Fruit fly (Drosophila melanogaster) whole organism, embryonic: ENCODE measurements around the gene stas.

Experiments used
- Awh ChIP-seq: fragments of 200-800 bp; sonication (Bioruptor generic); IDR thresholded peaks from 2 replicates; pipeline ENCODE4, ENCODE4 v1.3.6; 2022; ENCODE audit warnings: missing biosample characterization, missing genetic modification characterization
- CG10366 ChIP-seq: fragments of 200-800 bp; sonication (Bioruptor generic); IDR thresholded peaks from 2 replicates; pipeline ENCODE4 v1.3.6; 2022; ENCODE audit warnings: missing biosample characterization, missing genetic modification characterization
- CG10959 ChIP-seq: fragments of 200-800 bp; sonication (Bioruptor generic); IDR thresholded peaks from 2 replicates; pipeline ENCODE4 v1.3.6; 2022; ENCODE audit warnings: missing biosample characterization, missing genetic modification characterization
- CG13296 ChIP-seq: fragments of 200-800 bp; sonication (Bioruptor generic); optimal IDR thresholded peaks from 3 replicates; lab custom pipeline; 2018; ENCODE audit warnings: missing biosample characterization, mild to moderate bottlenecking, missing genetic modification characterization
- CG14965 ChIP-seq: fragments of 200-800 bp; sonication (Bioruptor generic); optimal IDR thresholded peaks from 2 replicates; lab custom pipeline; 2016; ENCODE audit warnings: missing biosample characterization, missing genetic modification characterization, borderline replicate concordance
- CG15696 ChIP-seq: fragments of 200-800 bp; sonication (Bioruptor generic); optimal IDR thresholded peaks from 2 replicates; lab custom pipeline; 2019; ENCODE audit warnings: missing biosample characterization, mild to moderate bottlenecking, missing genetic modification characterization, moderate library complexity
- CG18764 ChIP-seq: fragments of 200-800 bp; sonication (Bioruptor generic); optimal IDR thresholded peaks from 3 replicates; lab custom pipeline; 2016; ENCODE audit warnings: missing biosample characterization, missing genetic modification characterization
- CG2199 ChIP-seq: fragments of 200-800 bp; sonication (Bioruptor generic); IDR thresholded peaks from 3 replicates; pipeline ENCODE4 v1.3.6; 2022; ENCODE audit warnings: missing biosample characterization, missing genetic modification characterization
- CG4328 ChIP-seq: fragments of 200-800 bp; sonication (Bioruptor generic); optimal IDR thresholded peaks from 3 replicates; lab custom pipeline; 2017; ENCODE audit warnings: missing biosample characterization, missing genetic modification reagents, missing genetic modification characterization
- CG4820 ChIP-seq: fragments of 200-800 bp; sonication (Bioruptor generic); optimal IDR thresholded peaks from 3 replicates; lab custom pipeline; 2016; ENCODE audit warnings: missing biosample characterization, missing genetic modification characterization
- CG4854 ChIP-seq: fragments of 200-800 bp; sonication (Bioruptor generic); optimal IDR thresholded peaks from 2 replicates; lab custom pipeline; 2016; ENCODE audit warnings: missing biosample characterization, missing genetic modification characterization, inconsistent platforms
- CG6175 ChIP-seq: fragments of 200-800 bp; sonication (Bioruptor generic); IDR thresholded peaks from 3 replicates; pipeline ENCODE4 v1.3.6; 2022; ENCODE audit warnings: missing biosample characterization, missing genetic modification characterization
- CG7839 ChIP-seq: fragments of 200-800 bp; sonication (Bioruptor generic); optimal IDR thresholded peaks from 3 replicates; lab custom pipeline; 2018; ENCODE audit warnings: missing biosample characterization, mild to moderate bottlenecking, missing genetic modification characterization, moderate library complexity
- CG7987 ChIP-seq: fragments of 200-800 bp; sonication (Bioruptor generic); optimal IDR thresholded peaks from 2 replicates; lab custom pipeline; 2018; ENCODE audit warnings: missing biosample characterization, mild to moderate bottlenecking, missing genetic modification characterization, moderate library complexity
- CG8388 ChIP-seq: fragments of 200-800 bp; sonication (Bioruptor generic); optimal IDR thresholded peaks from 2 replicates; lab custom pipeline; 2019; ENCODE audit warnings: missing biosample characterization, mild to moderate bottlenecking, missing genetic modification characterization, moderate library complexity
- Deaf1 ChIP-seq: fragments of 200-800 bp; optimal IDR thresholded peaks from 3 replicates; lab custom pipeline; 2019; ENCODE audit warnings: missing biosample characterization, mild to moderate bottlenecking, missing genetic modification characterization, moderate library complexity
- HHEX ChIP-seq: fragments of 200-800 bp; sonication (Bioruptor generic); optimal IDR thresholded peaks from 3 replicates; lab custom pipeline; 2017; ENCODE audit warnings: missing biosample characterization, mild to moderate bottlenecking, missing genetic modification characterization, missing genetic modification reagents
- Hey ChIP-seq: fragments of 200-800 bp; sonication (Bioruptor generic); optimal IDR thresholded peaks from 3 replicates; lab custom pipeline; 2018; ENCODE audit warnings: missing biosample characterization, mild to moderate bottlenecking, missing genetic modification characterization
- Hr78 ChIP-seq, 2 experiments: fragments of 200-800 bp in 1 of 2; fragments of >200 bp in 1 of 2; sonication (Bioruptor generic) in 1 of 2; optimal IDR thresholded peaks; 2 replicates each; lab custom pipeline; 2017 to 2019; ENCODE audit warnings: missing biosample characterization in 2 of 2, missing genetic modification characterization in 2 of 2, mild to moderate bottlenecking in 1 of 2, moderate library complexity in 1 of 2
- Meics ChIP-seq: fragments of 200-800 bp; sonication (Bioruptor generic); optimal IDR thresholded peaks from 2 replicates; lab custom pipeline; 2017; ENCODE audit warnings: missing biosample characterization, mild to moderate bottlenecking, missing genetic modification characterization
- Ravus ChIP-seq: fragments of 200-800 bp; sonication (Bioruptor generic); IDR thresholded peaks from 2 replicates; pipeline ENCODE4 v1.3.6; 2022; ENCODE audit warnings: missing biosample characterization, missing genetic modification characterization
- Scr ChIP-seq: fragments of 200-800 bp; sonication (Bioruptor generic); IDR thresholded peaks from 2 replicates; pipeline ENCODE4 v1.3.6; 2022; ENCODE audit warnings: missing biosample characterization, missing genetic modification characterization; ENCODE audit not compliant: partially characterized antibody
- Spps ChIP-seq: fragments of 200-800 bp; sonication (Bioruptor generic); optimal IDR thresholded peaks from 2 replicates; lab custom pipeline; 2018; ENCODE audit warnings: missing biosample characterization, mild to moderate bottlenecking, missing genetic modification characterization
- TFAM ChIP-seq: fragments of 200-800 bp; sonication (Bioruptor generic); optimal IDR thresholded peaks from 2 replicates; lab custom pipeline; 2017; ENCODE audit warnings: missing biosample characterization, missing genetic modification characterization, inconsistent platforms
- Vsx1 ChIP-seq: fragments of 200-800 bp; sonication (Bioruptor generic); optimal IDR thresholded peaks from 2 replicates; lab custom pipeline; 2017; ENCODE audit warnings: missing biosample characterization, mild to moderate bottlenecking, missing genetic modification characterization, missing genetic modification reagents
- Xbp1 ChIP-seq: fragments of 200-800 bp; sonication (Bioruptor generic); optimal IDR thresholded peaks from 3 replicates; lab custom pipeline; 2016; ENCODE audit warnings: missing biosample characterization, mild to moderate bottlenecking, missing genetic modification characterization
- cad ChIP-seq: fragments of >200 bp; optimal IDR thresholded peaks from 2 replicates; lab custom pipeline; 2017; ENCODE audit warnings: missing biosample characterization, missing genetic modification characterization
- caup ChIP-seq: fragments of 200-800 bp; sonication (Bioruptor generic); optimal IDR thresholded peaks from 3 replicates; lab custom pipeline; 2017; ENCODE audit warnings: missing biosample characterization, mild to moderate bottlenecking, missing genetic modification characterization, moderate library complexity; ENCODE audit not compliant: severe bottlenecking
- chif ChIP-seq, 2 experiments: fragments of 200-800 bp; sonication (Bioruptor generic); optimal IDR thresholded peaks; 3 replicates each; lab custom pipeline; 2016; ENCODE audit warnings: missing biosample characterization in 2 of 2, missing genetic modification characterization in 2 of 2
- chm ChIP-seq: fragments of 200-800 bp; sonication (Bioruptor generic); IDR thresholded peaks from 2 replicates; pipeline ENCODE4 v1.3.6; 2022; ENCODE audit warnings: missing biosample characterization, missing genetic modification characterization
- dati ChIP-seq: fragments of 200-800 bp; sonication (Bioruptor generic); IDR thresholded peaks from 2 replicates; pipeline ENCODE4 v1.3.6; 2022; ENCODE audit warnings: missing biosample characterization, missing genetic modification characterization
- exex ChIP-seq: fragments of 200-800 bp; sonication (Bioruptor generic); optimal IDR thresholded peaks from 4 replicates; lab custom pipeline; 2018; ENCODE audit warnings: missing biosample characterization, mild to moderate bottlenecking, missing genetic modification characterization, moderate library complexity
- fu2 ChIP-seq: fragments of 200-800 bp; sonication (Bioruptor generic); optimal IDR thresholded peaks from 2 replicates; lab custom pipeline; 2016; ENCODE audit warnings: missing biosample characterization, missing genetic modification characterization
- gfzf ChIP-seq: fragments of 200-800 bp; sonication (Bioruptor generic); optimal IDR thresholded peaks from 2 replicates; lab custom pipeline; 2016; ENCODE audit warnings: missing biosample characterization, mild to moderate bottlenecking, missing genetic modification characterization, moderate library complexity
- her ChIP-seq: fragments of 200-800 bp; sonication (Bioruptor generic); optimal IDR thresholded peaks from 2 replicates; lab custom pipeline; 2016; ENCODE audit warnings: missing biosample characterization, missing genetic modification characterization
- inv ChIP-seq: fragments of 200-800 bp; sonication (Bioruptor generic); IDR thresholded peaks from 2 replicates; pipeline ENCODE4 v1.3.6; 2022; ENCODE audit warnings: missing biosample characterization, missing genetic modification characterization; ENCODE audit not compliant: partially characterized antibody
- jumu ChIP-seq: fragments of 200-800 bp; sonication (Bioruptor generic); optimal IDR thresholded peaks from 3 replicates; lab custom pipeline; 2016; ENCODE audit warnings: missing biosample characterization, missing genetic modification characterization
- kni ChIP-seq: fragments of 200-800 bp; sonication (Bioruptor generic); optimal IDR thresholded peaks from 3 replicates; lab custom pipeline; 2017; ENCODE audit warnings: mild to moderate bottlenecking, missing biosample characterization, missing genetic modification reagents, missing genetic modification characterization
- luna ChIP-seq: fragments of 200-800 bp; sonication (Bioruptor generic); optimal IDR thresholded peaks from 2 replicates; lab custom pipeline; 2016; ENCODE audit warnings: missing biosample characterization, missing genetic modification characterization
- mirr ChIP-seq: fragments of 200-800 bp; sonication (Bioruptor generic); optimal IDR thresholded peaks from 3 replicates; lab custom pipeline; 2018; ENCODE audit warnings: missing biosample characterization, mild to moderate bottlenecking, missing genetic modification characterization
- nmo ChIP-seq: fragments of 200-800 bp; sonication (Bioruptor generic); optimal IDR thresholded peaks from 2 replicates; lab custom pipeline; 2018; ENCODE audit warnings: missing biosample characterization, mild to moderate bottlenecking, missing genetic modification characterization, moderate library complexity
- p53 ChIP-seq: fragments of 200-800 bp; sonication (Bioruptor generic); optimal IDR thresholded peaks from 2 replicates; lab custom pipeline; 2016; ENCODE audit warnings: missing biosample characterization, missing genetic modification characterization
- pita ChIP-seq: fragments of 200-800 bp; sonication (Bioruptor generic); optimal IDR thresholded peaks from 2 replicates; lab custom pipeline; 2017; ENCODE audit warnings: missing biosample characterization, mild to moderate bottlenecking, missing genetic modification characterization
- psq ChIP-seq: fragments of 200-800 bp; sonication (Bioruptor generic); optimal IDR thresholded peaks from 2 replicates; lab custom pipeline; 2017; ENCODE audit warnings: missing biosample characterization, missing genetic modification characterization
- rib ChIP-seq: fragments of 200-800 bp; sonication (Bioruptor generic); IDR thresholded peaks from 2 replicates; pipeline ENCODE4 v1.3.6; 2022; ENCODE audit warnings: missing biosample characterization, missing genetic modification characterization
- run ChIP-seq: fragments of 200-800 bp; sonication (Bioruptor generic); optimal IDR thresholded peaks from 3 replicates; lab custom pipeline; 2018; ENCODE audit warnings: missing biosample characterization, mild to moderate bottlenecking, missing genetic modification characterization
- slp2 ChIP-seq: fragments of 200-800 bp; sonication (Bioruptor generic); optimal IDR thresholded peaks from 2 replicates; lab custom pipeline; 2016; ENCODE audit warnings: missing biosample characterization, missing genetic modification characterization
- sr ChIP-seq: fragments of 200-800 bp; sonication (Bioruptor generic); IDR thresholded peaks from 3 replicates; pipeline ENCODE4 v1.3.6; 2022; ENCODE audit warnings: missing biosample characterization, missing genetic modification characterization
- tin ChIP-seq: fragments of 200-800 bp; sonication (Bioruptor generic); optimal IDR thresholded peaks from 3 replicates; lab custom pipeline; 2016; ENCODE audit warnings: missing biosample characterization, missing genetic modification characterization
- trh ChIP-seq: fragments of 200-800 bp; sonication (Bioruptor generic); optimal IDR thresholded peaks from 2 replicates; lab custom pipeline; 2016; ENCODE audit warnings: missing biosample characterization, missing genetic modification characterization

The stas gene

DNA sequence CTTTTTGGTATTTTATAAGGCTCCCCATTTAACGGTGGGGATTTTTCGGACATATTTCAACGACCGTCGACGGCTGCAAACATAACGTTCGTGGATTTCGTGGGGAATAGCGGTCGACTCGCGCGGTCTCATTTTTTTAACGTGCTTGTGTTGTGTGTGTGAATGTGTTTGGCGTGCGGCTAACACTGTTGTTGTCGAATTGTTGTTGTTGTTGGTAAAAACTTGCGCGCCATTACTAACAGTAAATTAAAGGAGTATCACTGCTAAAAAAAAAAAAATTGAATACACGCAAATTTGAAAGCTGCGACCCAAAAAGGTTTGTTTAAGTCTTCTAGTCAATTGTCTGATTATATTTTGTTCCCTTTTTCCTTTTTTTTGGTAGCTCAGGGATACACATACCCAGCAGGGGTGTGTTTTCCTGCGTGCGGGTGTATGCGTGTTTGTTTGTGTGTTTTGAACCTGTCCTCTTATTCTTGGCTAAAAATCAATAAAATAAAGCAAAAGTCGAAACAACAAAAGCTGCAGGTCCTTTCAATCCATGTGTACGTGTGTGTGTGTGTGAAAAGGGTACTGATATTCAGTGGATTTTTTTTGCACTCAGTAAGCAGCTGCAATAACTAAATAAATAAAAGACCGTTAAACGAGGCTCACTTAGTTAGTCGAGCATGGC, 47.8 kb downstream of the stas start, which contains the start of gene CG12991 (continued):
- TF ChIP-seq caup = no peak
- TF ChIP-seq mirr (GFP tag; lab: Kevin White, UChicago) = peak; percentile 3
- no peak for TF ChIP-seq luna (GFP tag; lab: Kevin White, UChicago)
- TF ChIP-seq CG10366 = no peak
- TF ChIP-seq Xbp1 (GFP tag; lab: Kevin White, UChicago) = no peak
- no peak for TF ChIP-seq Spps
- no peak for TF ChIP-seq nmo (GFP tag; lab: Kevin White, UChicago)
- TF ChIP-seq TFAM = no peak
- peak; percentile 31 for TF ChIP-seq pita (GFP tag; lab: Kevin White, UChicago)
- no peak for TF ChIP-seq kni
- TF ChIP-seq chm (GFP tag; lab: Robert Waterston, UW) = peak; percentile 62; the same call in 1 of the 2 replicates
- TF ChIP-seq CG7839 (tag; lab: Kevin White, UChicago) = peak; percentile 2
- TF ChIP-seq psq (GFP tag; lab: Kevin White, UChicago) = no peak
- no peak for TF ChIP-seq inv (GFP tag; lab: Robert Waterston, UW)
- no peak for TF ChIP-seq CG4820
- no peak for TF ChIP-seq Vsx1 (GFP tag; lab: Kevin White, UChicago)
- no peak for TF ChIP-seq p53 (GFP tag; lab: Kevin White, UChicago)
- no peak for TF ChIP-seq Ravus (GFP tag; lab: Robert Waterston, UW)
- no peak for TF ChIP-seq CG15696 (tag; lab: Kevin White, UChicago)
- no peak for TF ChIP-seq CG6175
- no peak for TF ChIP-seq Scr (GFP tag; lab: Robert Waterston, UW)
- TF ChIP-seq CG7987 (GFP tag; lab: Kevin White, UChicago) = no peak
- TF ChIP-seq Hr78 (GFP tag; optimal IDR thresholded peaks at IDR 0.05; lab: Kevin White, UChicago) = no peak
- no peak for TF ChIP-seq Hey (tag; lab: Kevin White, UChicago)
- TF ChIP-seq CG4328 (GFP tag; lab: Kevin White, UChicago) = no peak
- no peak for TF ChIP-seq rib (GFP tag; lab: Robert Waterston, UW)
- no peak for TF ChIP-seq chif (GFP tag; optimal IDR thresholded peaks at IDR 0.05; lab: Kevin White, UChicago)
- no peak for TF ChIP-seq trh (GFP tag; lab: Kevin White, UChicago)
- TF ChIP-seq slp2 (GFP tag; lab: Kevin White, UChicago) = no peak
- no peak for TF ChIP-seq run (tag; lab: Kevin White, UChicago)
- no peak for TF ChIP-seq exex (tag; lab: Kevin White, UChicago)
- TF ChIP-seq tin (GFP tag; lab: Kevin White, UChicago) = no peak
- TF ChIP-seq her = no peak
- TF ChIP-seq CG4854 = no peak
- no peak for TF ChIP-seq jumu (GFP tag; lab: Kevin White, UChicago)
- TF ChIP-seq gfzf (GFP tag; lab: Kevin White, UChicago) = no peak
- TF ChIP-seq Awh (GFP tag; lab: Robert Waterston, UW) = no peak
- no peak for TF ChIP-seq CG14965 (GFP tag; lab: Kevin White, UChicago)
- peak; percentile 68 for TF ChIP-seq Deaf1 (tag; lab: Kevin White, UChicago)
- peak; percentile 15 for TF ChIP-seq CG13296 (GFP tag; lab: Kevin White, UChicago)
- TF ChIP-seq cad = no peak
- no peak for TF ChIP-seq HHEX (GFP tag; lab: Kevin White, UChicago)
- no peak for TF ChIP-seq CG18764 (GFP tag; lab: Kevin White, UChicago)
- no peak for TF ChIP-seq sr
- no peak for TF ChIP-seq CG2199 (GFP tag; lab: Robert Waterston, UW)
- TF ChIP-seq Meics (GFP tag; lab: Kevin White, UChicago) = no peak
- no peak for TF ChIP-seq CG10959 (GFP tag; lab: Robert Waterston, UW)
- TF ChIP-seq fu2 (GFP tag; lab: Kevin White, UChicago) = no peak
- TF ChIP-seq CG8388 = no peak
- no peak for TF ChIP-seq dati (GFP tag; lab: Robert Waterston, UW)
